Fruit fly (Drosophila melanogaster) whole organism, embryonic: ENCODE results near the gene CG8300.
A peak's percentile ranks its signal among the peaks of the same experiment; 100 is the strongest.

Source experiments
- Ada2b ChIP-seq: fragments of 200-800 bp; sonication (Bioruptor generic); IDR thresholded peaks from 2 replicates; pipeline ENCODE4 v1.3.6; 2022; ENCODE audit warnings: missing biosample characterization, missing genetic modification characterization
- Antp ChIP-seq: fragments of 200-800 bp; sonication (Bioruptor generic); optimal IDR thresholded peaks from 3 replicates; lab custom pipeline; 2016; ENCODE audit warnings: missing biosample characterization, missing genetic modification characterization
- BtbVII ChIP-seq: fragments of 200-800 bp; sonication (Bioruptor generic); optimal IDR thresholded peaks from 3 replicates; lab custom pipeline; 2017; ENCODE audit warnings: missing biosample characterization, mild to moderate bottlenecking, missing genetic modification characterization
- CG10267 ChIP-seq: fragments of 200-800 bp; sonication (Bioruptor generic); optimal IDR thresholded peaks from 2 replicates; lab custom pipeline; 2018; ENCODE audit warnings: missing biosample characterization, mild to moderate bottlenecking, missing genetic modification characterization, moderate library complexity
- CG10431 ChIP-seq: fragments of 200-800 bp; sonication (Bioruptor generic); optimal IDR thresholded peaks from 3 replicates; lab custom pipeline; 2018; ENCODE audit warnings: missing biosample characterization, mild to moderate bottlenecking, missing genetic modification characterization
- CG10654 ChIP-seq: fragments of 200-800 bp; sonication (Bioruptor generic); optimal IDR thresholded peaks from 2 replicates; lab custom pipeline; 2016; ENCODE audit warnings: missing biosample characterization, missing genetic modification characterization
- CG11398 ChIP-seq: fragments of 200-800 bp; sonication (Bioruptor generic); optimal IDR thresholded peaks from 2 replicates; lab custom pipeline; 2016; ENCODE audit warnings: missing biosample characterization, missing genetic modification characterization
- CG14014 ChIP-seq: fragments of 200-800 bp; sonication (Bioruptor generic); IDR thresholded peaks from 2 replicates; pipeline ENCODE4 v1.3.6; 2022; ENCODE audit warnings: missing biosample characterization, missing genetic modification characterization
- CG15601 ChIP-seq: fragments of 200-800 bp; sonication (Bioruptor generic); optimal IDR thresholded peaks from 3 replicates; lab custom pipeline; 2019; ENCODE audit warnings: missing biosample characterization, mild to moderate bottlenecking, missing genetic modification characterization, moderate library complexity
- CG1603 ChIP-seq: fragments of 200-800 bp; sonication (Bioruptor generic); optimal IDR thresholded peaks from 2 replicates; lab custom pipeline; 2019; ENCODE audit warnings: missing biosample characterization, mild to moderate bottlenecking, missing genetic modification characterization, moderate library complexity
- CG16863 ChIP-seq: fragments of 200-800 bp; sonication (Bioruptor generic); optimal IDR thresholded peaks from 3 replicates; lab custom pipeline; 2016; ENCODE audit warnings: missing biosample characterization, missing genetic modification characterization
- CG2116 ChIP-seq: fragments of 200-800 bp; sonication (Bioruptor generic); optimal IDR thresholded peaks from 3 replicates; lab custom pipeline; 2018; ENCODE audit warnings: missing biosample characterization, mild to moderate bottlenecking, missing genetic modification characterization
- CG2199 ChIP-seq: fragments of 200-800 bp; sonication (Bioruptor generic); IDR thresholded peaks from 3 replicates; pipeline ENCODE4 v1.3.6; 2022; ENCODE audit warnings: missing biosample characterization, missing genetic modification characterization
- CG2889 ChIP-seq: fragments of 200-800 bp; sonication (Bioruptor generic); IDR thresholded peaks from 3 replicates; pipeline ENCODE4 v1.3.6; 2022; ENCODE audit warnings: missing biosample characterization, missing genetic modification characterization
- CG32772 ChIP-seq: fragments of 200-800 bp; sonication (Bioruptor generic); IDR thresholded peaks from 2 replicates; pipeline ENCODE4 v1.3.6; 2022; ENCODE audit warnings: missing biosample characterization, missing genetic modification characterization
- CG34422 ChIP-seq: fragments of 200-800 bp; sonication (Bioruptor generic); IDR thresholded peaks from 3 replicates; pipeline ENCODE4 v1.3.6; 2022; ENCODE audit warnings: missing biosample characterization, missing genetic modification characterization
- CG4328 ChIP-seq: fragments of 200-800 bp; sonication (Bioruptor generic); optimal IDR thresholded peaks from 3 replicates; lab custom pipeline; 2017; ENCODE audit warnings: missing biosample characterization, missing genetic modification reagents, missing genetic modification characterization
- CG4730 ChIP-seq: fragments of 200-800 bp; sonication (Bioruptor generic); IDR thresholded peaks from 2 replicates; pipeline ENCODE4 v1.3.6; 2022; ENCODE audit warnings: missing biosample characterization, missing genetic modification characterization
- CG7928 ChIP-seq: fragments of 200-800 bp; sonication (Bioruptor generic); optimal IDR thresholded peaks from 2 replicates; lab custom pipeline; 2017; ENCODE audit warnings: missing biosample characterization, mild to moderate bottlenecking, missing genetic modification characterization
- CG8290 ChIP-seq, 3 experiments: fragments of 200-800 bp; sonication (Bioruptor generic); optimal IDR thresholded peaks; 2 replicates each; lab custom pipeline; 2016 to 2019; ENCODE audit warnings: missing biosample characterization in 3 of 3, missing genetic modification characterization in 3 of 3, mild to moderate bottlenecking in 2 of 3, moderate library complexity in 1 of 3
- Hey ChIP-seq: fragments of 200-800 bp; sonication (Bioruptor generic); optimal IDR thresholded peaks from 3 replicates; lab custom pipeline; 2018; ENCODE audit warnings: missing biosample characterization, mild to moderate bottlenecking, missing genetic modification characterization
- MBD-R2 ChIP-seq: fragments of 200-800 bp; sonication (Bioruptor generic); IDR thresholded peaks from 2 replicates; pipeline ENCODE4 v1.3.6; 2022; ENCODE audit warnings: missing biosample characterization, missing genetic modification characterization
- Max ChIP-seq: fragments of 200-800 bp; sonication (Bioruptor generic); optimal IDR thresholded peaks from 2 replicates; lab custom pipeline; 2016; ENCODE audit warnings: missing biosample characterization, mild to moderate bottlenecking, missing genetic modification characterization
- PHDP ChIP-seq: fragments of 200-800 bp; sonication (Bioruptor generic); optimal IDR thresholded peaks from 3 replicates; lab custom pipeline; 2018; ENCODE audit warnings: missing biosample characterization, mild to moderate bottlenecking, missing genetic modification characterization, moderate library complexity
- Pdp1 ChIP-seq, 2 experiments: fragments of 200-800 bp; sonication (Bioruptor generic); optimal IDR thresholded peaks; 3 replicates each; lab custom pipeline; 2016; ENCODE audit warnings: missing biosample characterization in 2 of 2, missing genetic modification characterization in 2 of 2, mild to moderate bottlenecking in 1 of 2, moderate library complexity in 1 of 2
- Rfx ChIP-seq: fragments of 200-800 bp; sonication (Bioruptor generic); IDR thresholded peaks from 2 replicates; pipeline ENCODE4 v1.3.6; 2022; ENCODE audit warnings: missing biosample characterization, missing genetic modification characterization
- Rx ChIP-seq: fragments of 200-800 bp; sonication (Bioruptor generic); IDR thresholded peaks from 2 replicates; pipeline ENCODE4 v1.3.6; 2022; ENCODE audit warnings: missing biosample characterization, missing genetic modification characterization
- Taf1 ChIP-seq: fragments of 200-800 bp; sonication (Bioruptor generic); IDR thresholded peaks from 2 replicates; pipeline ENCODE4 v1.3.6; 2022; ENCODE audit warnings: missing biosample characterization, missing genetic modification characterization
- Vsx1 ChIP-seq: fragments of 200-800 bp; sonication (Bioruptor generic); optimal IDR thresholded peaks from 2 replicates; lab custom pipeline; 2017; ENCODE audit warnings: missing biosample characterization, mild to moderate bottlenecking, missing genetic modification characterization, missing genetic modification reagents
- abd-A ChIP-seq: fragments of 200-800 bp; sonication (Bioruptor generic); optimal IDR thresholded peaks from 3 replicates; lab custom pipeline; 2019; ENCODE audit warnings: missing biosample characterization, mild to moderate bottlenecking, missing genetic modification characterization, moderate library complexity
- ac ChIP-seq: fragments of 200-800 bp; sonication (Bioruptor generic); optimal IDR thresholded peaks from 3 replicates; lab custom pipeline; 2017; ENCODE audit warnings: missing biosample characterization, mild to moderate bottlenecking, missing genetic modification characterization
- aop ChIP-seq: fragments of 200-800 bp; sonication (Bioruptor generic); IDR thresholded peaks from 2 replicates; pipeline ENCODE4 v1.3.6; 2022; ENCODE audit warnings: missing biosample characterization, missing genetic modification characterization
- bab2 ChIP-seq: fragments of 200-800 bp; sonication (Bioruptor generic); optimal IDR thresholded peaks from 2 replicates; lab custom pipeline; 2016; ENCODE audit warnings: missing biosample characterization, missing genetic modification characterization
- bcd ChIP-seq: fragments of 200-800 bp; sonication (Bioruptor generic); optimal IDR thresholded peaks from 2 replicates; lab custom pipeline; 2017; ENCODE audit warnings: missing biosample characterization, mild to moderate bottlenecking, missing genetic modification characterization
- bsh ChIP-seq, 2 experiments: fragments of 200-800 bp; sonication (Bioruptor generic); optimal IDR thresholded peaks; 2 replicates each; lab custom pipeline; 2017 to 2018; ENCODE audit warnings: mild to moderate bottlenecking in 2 of 2, missing biosample characterization in 2 of 2, missing genetic modification characterization in 2 of 2, moderate library complexity in 1 of 2
- caup ChIP-seq: fragments of 200-800 bp; sonication (Bioruptor generic); optimal IDR thresholded peaks from 3 replicates; lab custom pipeline; 2017; ENCODE audit warnings: missing biosample characterization, mild to moderate bottlenecking, missing genetic modification characterization, moderate library complexity; ENCODE audit not compliant: severe bottlenecking
- cg ChIP-seq: fragments of 200-800 bp; sonication (Bioruptor generic); optimal IDR thresholded peaks from 3 replicates; lab custom pipeline; 2019; ENCODE audit warnings: missing biosample characterization, mild to moderate bottlenecking, missing genetic modification characterization, moderate library complexity
- crol ChIP-seq: fragments of 200-800 bp; sonication (Bioruptor generic); IDR thresholded peaks from 2 replicates; pipeline ENCODE4 v1.3.6; 2022; ENCODE audit warnings: missing biosample characterization, missing genetic modification characterization
- gsb-n ChIP-seq: fragments of 200-800 bp; sonication (Bioruptor generic); optimal IDR thresholded peaks from 3 replicates; lab custom pipeline; 2018; ENCODE audit warnings: missing biosample characterization, mild to moderate bottlenecking, missing genetic modification characterization
- nmo ChIP-seq: fragments of 200-800 bp; sonication (Bioruptor generic); optimal IDR thresholded peaks from 2 replicates; lab custom pipeline; 2018; ENCODE audit warnings: missing biosample characterization, mild to moderate bottlenecking, missing genetic modification characterization, moderate library complexity
- ranshi ChIP-seq: fragments of 200-800 bp; sonication (Bioruptor generic); IDR thresholded peaks from 2 replicates; pipeline ENCODE4 v1.3.6; 2022; ENCODE audit warnings: missing biosample characterization, missing genetic modification characterization
- sc ChIP-seq, 3 experiments: fragments of >200 bp in 2 of 3; fragments of 200-800 bp in 1 of 3; sonication (Bioruptor generic) in 1 of 3; optimal IDR thresholded peaks; 2 replicates in 2 of 3; 3 replicates in 1 of 3; lab custom pipeline; 2017; ENCODE audit warnings: mild to moderate bottlenecking in 1 of 3, missing biosample characterization in 1 of 3, missing genetic modification characterization in 1 of 3, missing genetic modification reagents in 1 of 3
- sim ChIP-seq: fragments of 200-800 bp; sonication (Bioruptor generic); IDR thresholded peaks from 2 replicates; pipeline ENCODE4 v1.3.6; 2022; ENCODE audit warnings: missing biosample characterization, missing genetic modification characterization
- slbo ChIP-seq: fragments of 200-800 bp; sonication (Bioruptor generic); IDR thresholded peaks from 2 replicates; pipeline ENCODE4 v1.3.6; 2022; ENCODE audit warnings: missing biosample characterization, missing genetic modification characterization
- ssp ChIP-seq: fragments of 200-800 bp; sonication (Bioruptor generic); IDR thresholded peaks from 2 replicates; pipeline ENCODE4 v1.3.6; 2022; ENCODE audit warnings: missing biosample characterization, missing genetic modification characterization
- tin ChIP-seq: fragments of 200-800 bp; sonication (Bioruptor generic); optimal IDR thresholded peaks from 3 replicates; lab custom pipeline; 2016; ENCODE audit warnings: missing biosample characterization, missing genetic modification characterization
- vfl ChIP-seq: fragments of 200-800 bp; sonication (Bioruptor generic); optimal IDR thresholded peaks from 2 replicates; lab custom pipeline; 2016; ENCODE audit warnings: missing biosample characterization, missing genetic modification characterization
- wdn ChIP-seq: fragments of 200-800 bp; sonication (Bioruptor generic); IDR thresholded peaks from 2 replicates; pipeline ENCODE4 v1.3.6; 2022; ENCODE audit warnings: missing biosample characterization, missing genetic modification characterization
- zfh2 ChIP-seq: fragments of 200-800 bp; sonication (Bioruptor generic); optimal IDR thresholded peaks from 2 replicates; lab custom pipeline; 2016; ENCODE audit warnings: missing biosample characterization, missing genetic modification characterization

The CG8300 gene

dm6 chrX:7117729-7118128 lies 13.0 kb downstream of the CG8300 start (continued):
- TF ChIP-seq sim (GFP tag; lab: Robert Waterston, UW): peak; percentile 36; the same call in 1 of the 2 replicates
- peak; percentile 65 for TF ChIP-seq abd-A (tag; lab: Kevin White, UChicago)
- no peak for TF ChIP-seq CG11398 (GFP tag; lab: Kevin White, UChicago)
- peak; percentile 38; the same call in 1 of the 2 replicates for TF ChIP-seq CG4730
- TF ChIP-seq wdn (GFP tag; lab: Robert Waterston, UW): no peak
- peak; percentile 49; the same call in 1 of the 3 replicates for TF ChIP-seq CG34422
- TF ChIP-seq ssp (GFP tag; lab: Robert Waterston, UW): no peak; the same call in 1 of the 2 replicates
- peak; percentile 17 for TF ChIP-seq Vsx1 (GFP tag; lab: Kevin White, UChicago)
- TF ChIP-seq CG14014: peak; percentile 68
- TF ChIP-seq bsh (GFP tag; optimal IDR thresholded peaks at IDR 0.05; lab: Kevin White, UChicago): peak in 1 of 2 experiments; percentile 73
- TF ChIP-seq ranshi (GFP tag; lab: Robert Waterston, UW): peak; percentile 63; the same call in 1 of the 2 replicates
- TF ChIP-seq sc (optimal IDR thresholded peaks at IDR 0.05; lab: Kevin White, UChicago): no peak
- no peak for TF ChIP-seq sc (GFP tag; optimal IDR thresholded peaks at IDR 0.05; lab: Kevin White, UChicago)
- peak; percentile 43 for TF ChIP-seq CG10654 (GFP tag; lab: Kevin White, UChicago)
- no peak; the same call in 1 of the 2 replicates for TF ChIP-seq MBD-R2 (GFP tag; lab: Robert Waterston, UW)
- TF ChIP-seq Pdp1 (GFP tag; optimal IDR thresholded peaks at IDR 0.05; lab: Kevin White, UChicago): peak; percentile 30 to 50
- TF ChIP-seq Rx (GFP tag; lab: Robert Waterston, UW): peak; percentile 43
- peak; percentile 1 for TF ChIP-seq CG4328 (GFP tag; lab: Kevin White, UChicago)
- TF ChIP-seq CG32772 (GFP tag; lab: Robert Waterston, UW): peak; percentile 59
- peak; percentile 4 for TF ChIP-seq bab2 (GFP tag; lab: Kevin White, UChicago)
- peak; percentile 80 for TF ChIP-seq cg (GFP tag; lab: Kevin White, UChicago)
- TF ChIP-seq CG1603 (tag; lab: Kevin White, UChicago): peak; percentile 82
- TF ChIP-seq caup (GFP tag; lab: Kevin White, UChicago): peak; percentile 35
- peak; percentile 25 for TF ChIP-seq CG10431 (GFP tag; lab: Kevin White, UChicago)
- no peak for TF ChIP-seq crol (GFP tag; lab: Robert Waterston, UW)
- no peak for TF ChIP-seq aop (GFP tag; lab: Robert Waterston, UW)
- TF ChIP-seq ac (GFP tag; lab: Kevin White, UChicago): peak; percentile 69
- peak; percentile 8 for TF ChIP-seq CG2116 (GFP tag; lab: Kevin White, UChicago)
- TF ChIP-seq zfh2 (GFP tag; lab: Kevin White, UChicago): no peak
- TF ChIP-seq CG8290 (GFP tag; optimal IDR thresholded peaks at IDR 0.05; lab: Kevin White, UChicago): no peak
- peak in 1 of 2 experiments; percentile 68 for TF ChIP-seq CG8290 (tag; optimal IDR thresholded peaks at IDR 0.05; lab: Kevin White, UChicago)
- TF ChIP-seq nmo: peak; percentile 59
- peak; percentile 54 for TF ChIP-seq bcd
- peak; percentile 55; the same call in 1 of the 3 replicates for TF ChIP-seq CG2889 (GFP tag; lab: Robert Waterston, UW)
- peak; percentile 57 for TF ChIP-seq PHDP (tag; lab: Kevin White, UChicago)
- TF ChIP-seq Ada2b: peak; percentile 68
- no peak for TF ChIP-seq CG7928
- TF ChIP-seq CG10267 (tag; lab: Kevin White, UChicago): peak; percentile 58
- no peak for TF ChIP-seq CG2199 (GFP tag; lab: Robert Waterston, UW)
- TF ChIP-seq Taf1 (GFP tag; lab: Robert Waterston, UW): peak; percentile 41; the same call in 1 of the 2 replicates
- TF ChIP-seq gsb-n (tag; lab: Kevin White, UChicago): peak; percentile 64
- TF ChIP-seq vfl (GFP tag; lab: Kevin White, UChicago): peak; percentile 3
- peak; percentile 3 for TF ChIP-seq CG16863
- no peak for TF ChIP-seq Antp (GFP tag; lab: Kevin White, UChicago)
- TF ChIP-seq Rfx (GFP tag; lab: Robert Waterston, UW): peak; percentile 68
- peak; percentile 70 for TF ChIP-seq slbo (GFP tag; lab: Robert Waterston, UW)
- TF ChIP-seq Max (GFP tag; lab: Kevin White, UChicago): peak; percentile 46
- peak; percentile 45 for TF ChIP-seq Hey (tag; lab: Kevin White, UChicago)
- TF ChIP-seq tin (GFP tag; lab: Kevin White, UChicago): peak; percentile 73
- peak; percentile 28 for TF ChIP-seq CG15601 (tag; lab: Kevin White, UChicago)
- TF ChIP-seq BtbVII (GFP tag; lab: Kevin White, UChicago): peak; percentile 35
